Fruit fly (Drosophila melanogaster) whole organism, larva: ENCODE measurements around the gene 5-HT2B.
A peak's percentile ranks its signal among the peaks of the same experiment; 100 is the strongest.

ENCODE experiments used
- noc ChIP-seq: fragments of 200-800 bp; sonication (Bioruptor generic); optimal IDR thresholded peaks from 3 replicates; lab custom pipeline; 2019; ENCODE audit warnings: missing biosample characterization, mild to moderate bottlenecking, missing genetic modification characterization, moderate library complexity

The 5-HT2B gene

dm6 chr3R:8669900-8670528, 92.0 kb downstream of the 5-HT2B start:
- no peak for TF ChIP-seq noc (tag; lab: Kevin White, UChicago)

- peak; percentile 56 for TF ChIP-seq noc (tag; lab: Kevin White, UChicago)
Measured at dm6 chr3R:8670529-8671491, 92.8 kb downstream of the 5-HT2B start, which contains the start of gene p. p (minus strand) TSS chr3R:8670684.

dm6 chr3R:8673803-8674234, 95.8 kb downstream of the 5-HT2B start, which contains the start of gene mRpL19:
mRpL19 (plus strand) TSS chr3R:8674109.
- peak; percentile 55 for TF ChIP-seq noc (tag; lab: Kevin White, UChicago)

- TF ChIP-seq noc (tag; lab: Kevin White, UChicago), result peak; percentile 84
Measured at dm6 chr3R:8676560-8677000, 98.6 kb downstream of the 5-HT2B start, which contains the start of the genes Unc50, CG11755 and CG8043. Unc50 (minus strand) TSS chr3R:8676613. CG11755 (plus strand) TSS chr3R:8676915. CG8043 (plus strand) TSS chr3R:8676915.
